Worm (Caenorhabditis elegans) whole organism, late embryonic: ENCODE results near the gene fem-1.

Experiments
- F13H6.1 ChIP-seq: sonication (generic microtip); optimal IDR thresholded peaks from 2 replicates; lab custom pipeline; 2016; ENCODE audit warnings: missing genetic modification characterization, missing compliant biosample characterization
- K02D7.2 ChIP-seq: sonication (generic microtip); optimal IDR thresholded peaks from 2 replicates; lab custom pipeline; 2017; ENCODE audit warnings: mild to moderate bottlenecking, missing genetic modification characterization, missing compliant biosample characterization
- ama-1 ChIP-seq: fragments of 150-350 bp; optimal IDR thresholded peaks from 2 replicates; lab custom pipeline; 2014
- che-1 ChIP-seq: sonication (generic microtip); optimal IDR thresholded peaks from 2 replicates; lab custom pipeline; 2016; ENCODE audit warnings: mild to moderate bottlenecking, missing genetic modification characterization, missing compliant biosample characterization
- fkh-10 ChIP-seq: fragments of 150-350 bp; optimal IDR thresholded peaks from 2 replicates; lab custom pipeline; 2014; ENCODE audit warnings: missing biosample characterization, missing genetic modification reagents, missing genetic modification characterization
- pha-4 ChIP-seq: fragments of 150-350 bp; optimal IDR thresholded peaks from 2 replicates; lab custom pipeline; 2018; ENCODE audit warnings: missing biosample characterization, missing genetic modification reagents, missing genetic modification characterization
- sox-2 ChIP-seq: fragments of 200-800 bp; sonication (Bioruptor generic); IDR thresholded peaks from 2 replicates; pipeline ENCODE4 v1.3.6; 2022; ENCODE audit warnings: missing genetic modification reagents, missing genetic modification characterization, missing compliant biosample characterization
- tbx-2 ChIP-seq: sonication (generic microtip); optimal IDR thresholded peaks from 2 replicates; lab custom pipeline; 2016; ENCODE audit warnings: missing genetic modification characterization, missing compliant biosample characterization
- unc-86 ChIP-seq: sonication (generic microtip); optimal IDR thresholded peaks from 2 replicates; lab custom pipeline; 2016; ENCODE audit warnings: missing genetic modification characterization, missing compliant biosample characterization

ce11 chrIV:5561497-5562155 lies 23.9 kb upstream of the fem-1 start:
- TF ChIP-seq pha-4 (tag; lab: Kevin White, UChicago) (no peak), F13H6.1 (no peak), che-1 (tag; lab: Kevin White, UChicago) (no peak), unc-86 (no peak), K02D7.2 (tag; lab: Kevin White, UChicago) (no peak), tbx-2 (no peak), sox-2 (peak; percentile 52; the same call in 1 of the 2 replicates), fkh-10 (no peak), ama-1 (lab: Kevin White, UChicago) (peak; percentile 59)
